Worm (Caenorhabditis elegans) whole organism, L1 larva: ENCODE measurements around the gene mom-1.

Experiments
- alr-1 ChIP-seq: fragments of 200-800 bp; sonication (Bioruptor generic); optimal IDR thresholded peaks from 2 replicates; lab custom pipeline; 2018; ENCODE audit warnings: borderline replicate concordance, mild to moderate bottlenecking, missing genetic modification characterization, missing compliant biosample characterization
- egl-27 ChIP-seq, 2 experiments: fragments of 150-350 bp in 1 of 2; sonication (generic microtip); optimal IDR thresholded peaks; 3 replicates each; lab custom pipeline; 2017 to 2018; ENCODE audit warnings: missing biosample characterization in 2 of 2, missing genetic modification characterization in 2 of 2, missing genetic modification reagents in 2 of 2
- snpc-4 ChIP-seq: fragments of 150-350 bp; optimal IDR thresholded peaks from 2 replicates; lab custom pipeline; 2014; ENCODE audit warnings: missing biosample characterization, missing genetic modification characterization
- ztf-4 ChIP-seq: fragments of 150-350 bp; optimal IDR thresholded peaks from 2 replicates; lab custom pipeline; 2014; ENCODE audit warnings: missing biosample characterization, missing genetic modification characterization

DNA sequence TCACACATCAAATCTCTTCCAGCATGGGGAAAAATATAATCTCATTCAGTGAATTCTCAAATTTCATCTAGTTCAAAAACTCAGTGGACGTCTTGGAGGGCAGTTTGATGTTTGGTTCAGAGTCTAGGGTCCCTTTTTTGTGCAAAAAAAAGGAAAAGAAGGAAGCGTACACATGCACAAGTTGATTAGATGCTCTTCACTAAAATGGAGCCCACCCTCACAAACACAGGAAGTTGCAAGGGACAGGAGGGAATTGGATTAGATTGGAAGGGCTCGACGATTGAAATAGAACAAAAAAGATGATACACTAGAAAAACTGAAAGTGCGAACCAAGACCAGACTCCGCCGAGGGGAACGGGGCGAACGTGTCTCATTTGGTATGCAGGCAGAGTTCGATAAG lies 42.0 kb upstream of the mom-1 start:
- TF ChIP-seq ztf-4 (tag; lab: Kevin White, UChicago) (no peak), egl-27 (tag; optimal IDR thresholded peaks at IDR 0.05; lab: Kevin White, UChicago) (no peak), alr-1 (no peak), snpc-4 (tag; lab: Kevin White, UChicago) (no peak)
